Fruit fly (Drosophila melanogaster): Measurements from ENCODE around the gene CG13599.
A peak's percentile ranks its signal among the peaks of the same experiment; 100 is the strongest.

CG13599 gene

DNA sequence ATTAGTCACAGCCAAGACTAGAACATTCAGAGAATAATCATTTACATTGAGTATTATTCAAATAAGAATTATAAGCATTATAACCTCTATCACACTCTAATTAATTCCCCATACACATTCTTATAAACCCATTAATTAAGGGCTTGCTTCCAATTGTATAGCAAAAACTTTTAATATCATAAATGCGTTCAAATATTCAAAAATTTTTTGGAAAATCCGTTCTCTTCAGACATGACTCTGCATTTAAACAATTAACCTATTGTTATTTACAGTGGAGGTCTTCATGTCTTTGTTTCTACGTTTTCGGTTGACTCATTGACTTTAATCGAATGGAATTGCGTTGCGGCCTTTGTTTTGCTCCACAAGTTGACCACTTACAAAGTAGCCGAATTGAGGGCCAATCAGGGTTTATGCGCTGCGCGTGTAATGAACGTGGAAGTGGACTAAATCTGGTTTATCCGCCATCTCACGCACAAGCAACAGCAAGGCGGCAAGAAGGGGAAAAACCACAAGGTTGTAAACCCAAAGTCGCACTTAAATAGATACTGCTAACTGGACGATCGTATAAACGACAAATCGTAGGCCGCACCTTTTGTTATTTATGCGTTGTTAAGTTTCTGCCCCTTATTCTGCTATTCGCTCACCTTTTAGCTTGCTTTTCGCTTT, 10.4 kb upstream of the CG13599 start (continued):
- no peak for TF ChIP-seq Stat92E (GFP tag; optimal IDR thresholded peaks at IDR 0.05)
- no peak for TF ChIP-seq nerfin-1 (tag; optimal IDR thresholded peaks at IDR 0.05)
- no peak for TF ChIP-seq HHEX (GFP tag; optimal IDR thresholded peaks at IDR 0.05)
- 0 out of 2 replicates have a peak, but pooled peaks have one; percentile 39 for TF ChIP-seq CG11696 (GFP tag; IDR thresholded peaks at IDR 0.05)
- TF ChIP-seq CG14667 (GFP tag; IDR thresholded peaks at IDR 0.05), result no peak
- TF ChIP-seq ken (GFP tag; IDR thresholded peaks at IDR 0.05), result peak; percentile 66; the same call in 2 of the 3 replicates
- no peak for TF ChIP-seq Dll (GFP tag; IDR thresholded peaks at IDR 0.05; ENCODE audit: partially characterized antibody)
- 0 out of 2 replicates have a peak, but pooled peaks have one; percentile 12 for TF ChIP-seq CG5953 (GFP tag; IDR thresholded peaks at IDR 0.05)
- no peak for TF ChIP-seq luna (GFP tag; optimal IDR thresholded peaks at IDR 0.05)
- no peak for TF ChIP-seq bowl (GFP tag; IDR thresholded peaks at IDR 0.05)
- no peak for TF ChIP-seq emc (GFP tag; optimal IDR thresholded peaks at IDR 0.05)
- TF ChIP-seq CG8388 (GFP tag; optimal IDR thresholded peaks at IDR 0.05), result no peak
- TF ChIP-seq CG6791 (GFP tag; IDR thresholded peaks at IDR 0.05; ENCODE audit: partially characterized antibody), result no peak
- TF ChIP-seq NC2β (GFP tag; optimal IDR thresholded peaks at IDR 0.05), result peak; percentile 7
- peak; percentile 71 for TF ChIP-seq sob (GFP tag; IDR thresholded peaks at IDR 0.05)
- TF ChIP-seq trh (GFP tag; optimal IDR thresholded peaks at IDR 0.05), result no peak
- TF ChIP-seq dimm (GFP tag; IDR thresholded peaks at IDR 0.05), result no peak
- TF ChIP-seq Gug (GFP tag; IDR thresholded peaks at IDR 0.05), result peak; percentile 42; the same call in 1 of the 4 replicates
- TF ChIP-seq CG12942 (GFP tag; optimal IDR thresholded peaks at IDR 0.05), result no peak
- TF ChIP-seq CG9797 (GFP tag; optimal IDR thresholded peaks at IDR 0.05), result no peak
- no peak for TF ChIP-seq gce (GFP tag; IDR thresholded peaks at IDR 0.05)
- no peak for TF ChIP-seq nerfin-2 (GFP tag; IDR thresholded peaks at IDR 0.05; ENCODE audit: partially characterized antibody)
- TF ChIP-seq CG12744 (GFP tag; optimal IDR thresholded peaks at IDR 0.05), result peak; percentile 31
- TF ChIP-seq kni (GFP tag; optimal IDR thresholded peaks at IDR 0.05), result peak; percentile 44
- peak; percentile 8 for TF ChIP-seq grn (GFP tag; optimal IDR thresholded peaks at IDR 0.05)
- peak; percentile 7 for TF ChIP-seq ems (GFP tag; optimal IDR thresholded peaks at IDR 0.05)
- TF ChIP-seq ttk (GFP tag; IDR thresholded peaks at IDR 0.05), result peak; percentile 37; the same call in 1 of the 2 replicates
- no peak for TF ChIP-seq pnt (GFP tag; optimal IDR thresholded peaks at IDR 0.05)
- TF ChIP-seq Hr78 (GFP tag; optimal IDR thresholded peaks at IDR 0.05), result no peak
- TF ChIP-seq Taf1 (GFP tag; IDR thresholded peaks at IDR 0.05), result peak; percentile 67; the same call in 1 of the 2 replicates
- no peak for TF ChIP-seq CG31388 (GFP tag; optimal IDR thresholded peaks at IDR 0.05)
- peak; percentile 82 for TF ChIP-seq schlank (tag; optimal IDR thresholded peaks at IDR 0.05)
- TF ChIP-seq CG13287 (GFP tag; IDR thresholded peaks at IDR 0.05; ENCODE audit: partially characterized antibody), result no peak
- peak; percentile 69 for TF ChIP-seq seq (GFP tag; IDR thresholded peaks at IDR 0.05)
- TF ChIP-seq CG3726 (GFP tag; IDR thresholded peaks at IDR 0.05), result no peak
- TF ChIP-seq CG8944 (GFP tag; optimal IDR thresholded peaks at IDR 0.05), result peak; percentile 10
- TF ChIP-seq Lhr (GFP tag; optimal IDR thresholded peaks at IDR 0.05), result no peak
- TF ChIP-seq nau (GFP tag; optimal IDR thresholded peaks at IDR 0.05), result peak; percentile 43
- no peak for TF ChIP-seq CG17568 (GFP tag; optimal IDR thresholded peaks at IDR 0.05)
- TF ChIP-seq crc (GFP tag; optimal IDR thresholded peaks at IDR 0.05), result peak; percentile 8
- peak; percentile 40 for TF ChIP-seq CG6765 (GFP tag; optimal IDR thresholded peaks at IDR 0.05)
- TF ChIP-seq nmo (GFP tag; optimal IDR thresholded peaks at IDR 0.05), result no peak
- TF ChIP-seq CG10209 (GFP tag; optimal IDR thresholded peaks at IDR 0.05), result no peak
- no peak for TF ChIP-seq sqz (GFP tag; optimal IDR thresholded peaks at IDR 0.05)
- no peak for TF ChIP-seq D19A (tag; optimal IDR thresholded peaks at IDR 0.05)
- peak; percentile 9; the same call in 1 of the 2 replicates for TF ChIP-seq E2f2 (GFP tag; IDR thresholded peaks at IDR 0.05)
- peak; percentile 36 for TF ChIP-seq CG12219 (GFP tag; optimal IDR thresholded peaks at IDR 0.05)
- peak; percentile 53 for TF ChIP-seq cwo (GFP tag; optimal IDR thresholded peaks at IDR 0.05)
- peak; percentile 2 for TF ChIP-seq pzg (GFP tag; optimal IDR thresholded peaks at IDR 0.05)
